Worm (Caenorhabditis elegans) whole organism, L4 larva: ENCODE results near the gene srg-30.

Experiments used
- ceh-32 ChIP-seq: sonication (generic microtip); optimal IDR thresholded peaks from 2 replicates; lab custom pipeline; 2016; ENCODE audit warnings: mild to moderate bottlenecking, missing genetic modification characterization, missing compliant biosample characterization; ENCODE audit not compliant: poor library complexity
- egl-27 ChIP-seq: sonication (generic microtip); optimal IDR thresholded peaks from 3 replicates; lab custom pipeline; 2017; ENCODE audit warnings: missing biosample characterization, missing genetic modification reagents, missing genetic modification characterization
- mdl-1 ChIP-seq, 2 experiments: fragments of 150-350 bp in 1 of 2; sonication (generic microtip) in 1 of 2; optimal IDR thresholded peaks; 2 replicates each; lab custom pipeline; 2014 to 2017; ENCODE audit warnings: missing biosample characterization in 2 of 2, missing genetic modification characterization in 2 of 2
- nhr-6 ChIP-seq: fragments of 150-350 bp; optimal IDR thresholded peaks from 2 replicates; lab custom pipeline; 2014; ENCODE audit warnings: missing biosample characterization, missing genetic modification characterization

DNA sequence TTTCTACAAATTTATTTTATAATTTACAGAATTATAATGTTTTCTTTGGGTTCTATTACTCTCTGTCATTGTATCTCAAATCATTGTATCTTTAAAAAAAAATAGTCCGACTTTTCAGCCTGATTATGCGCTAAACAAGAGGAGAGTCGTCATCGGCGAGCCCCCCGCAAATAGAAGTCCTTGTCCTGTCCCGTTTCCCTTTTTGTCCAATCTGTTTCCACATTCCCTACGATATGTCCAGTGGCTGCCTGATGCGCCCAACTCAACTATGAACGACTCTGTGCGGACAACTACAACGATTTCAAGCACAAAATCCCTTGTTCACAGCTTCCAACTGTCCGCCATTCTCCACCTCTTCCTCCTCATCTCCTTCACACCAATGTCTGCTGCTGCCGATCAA is 39.9 kb upstream of the srg-30 start, which contains the start of gene dbl-1:
- TF ChIP-seq nhr-6 (tag; lab: Kevin White, UChicago) (no peak), mdl-1 (tag; optimal IDR thresholded peaks at IDR 0.05; lab: Kevin White, UChicago) (no peak), ceh-32 (tag; lab: Kevin White, UChicago) (no peak), egl-27 (tag; lab: Kevin White, UChicago) (no peak)
